Worm (Caenorhabditis elegans): ENCODE results near the gene B0034.5.

The B0034.5 gene

ce11 chrII:5931904-5932764, 42.6 kb downstream of the B0034.5 start (continued):
- TF ChIP-seq zag-1 (tag; optimal IDR thresholded peaks at IDR 0.05): no peak
- TF ChIP-seq daf-12 (tag; optimal IDR thresholded peaks at IDR 0.05): no peak
- TF ChIP-seq ces-1 (GFP tag; optimal IDR thresholded peaks at IDR 0.05): no peak
- TF ChIP-seq Y75B8A.6 (GFP tag; IDR thresholded peaks at IDR 0.05): no peak
- peak; percentile 81 for TF ChIP-seq nhr-28 (tag; optimal IDR thresholded peaks at IDR 0.05)
- TF ChIP-seq nhr-25 (tag; optimal IDR thresholded peaks at IDR 0.05; ENCODE audit: borderline replicate concordance, insufficient read depth): no peak
- no peak for TF ChIP-seq ceh-44 (GFP tag; IDR thresholded peaks at IDR 0.05)
- TF ChIP-seq nhr-6 (tag; optimal IDR thresholded peaks at IDR 0.05): no peak
- no peak for TF ChIP-seq pha-4 (GFP tag; IDR thresholded peaks at IDR 0.05)
- no peak for TF ChIP-seq pha-4 (tag; optimal IDR thresholded peaks at IDR 0.05)
- no peak for TF ChIP-seq sdz-12 (GFP tag; optimal IDR thresholded peaks at IDR 0.05)
- no peak for TF ChIP-seq F49E8.2 (tag; optimal IDR thresholded peaks at IDR 0.05; ENCODE audit: borderline replicate concordance)
- TF ChIP-seq nhr-111 (GFP tag; optimal IDR thresholded peaks at IDR 0.05): no peak
- TF ChIP-seq lin-38 (GFP tag; IDR thresholded peaks at IDR 0.05): no peak
- no peak for TF ChIP-seq arid-1 (GFP tag; conservative IDR thresholded peaks at IDR 0.05)
- no peak for TF ChIP-seq lim-7 (GFP tag; IDR thresholded peaks at IDR 0.05)
- TF ChIP-seq aly-2 (tag; optimal IDR thresholded peaks at IDR 0.05): no peak
- no peak for TF ChIP-seq nhr-41 (GFP tag; IDR thresholded peaks at IDR 0.05)
- TF ChIP-seq mxl-3 (GFP tag; optimal IDR thresholded peaks at IDR 0.05): no peak
- no peak for TF ChIP-seq unc-130 (GFP tag; optimal IDR thresholded peaks at IDR 0.05)
- no peak for TF ChIP-seq ceh-28 (tag; optimal IDR thresholded peaks at IDR 0.05)
- no peak for TF ChIP-seq unc-39 (tag; optimal IDR thresholded peaks at IDR 0.05)
- peak; percentile 86 to 98 for TF ChIP-seq unc-62 (GFP tag; optimal IDR thresholded peaks at IDR 0.05 in 1 of 2)
- TF ChIP-seq unc-62 (tag; optimal IDR thresholded peaks at IDR 0.05): no peak
- TF ChIP-seq T26A8.4 (GFP tag; IDR thresholded peaks at IDR 0.05): no peak
- peak; percentile 86 for TF ChIP-seq hlh-30 (tag; optimal IDR thresholded peaks at IDR 0.05; ENCODE audit: insufficient read depth)
- no peak for TF ChIP-seq snpc-4 (tag; optimal IDR thresholded peaks at IDR 0.05)
- peak; percentile 48 for TF ChIP-seq lin-1 (GFP tag; IDR thresholded peaks at IDR 0.05)
- TF ChIP-seq zip-11 (GFP tag; IDR thresholded peaks at IDR 0.05): no peak
- no peak for TF ChIP-seq spr-3 (GFP tag; optimal IDR thresholded peaks at IDR 0.05)
- no peak for TF ChIP-seq vab-7 (GFP tag; IDR thresholded peaks at IDR 0.05)
- no peak for TF ChIP-seq madf-5 (GFP tag; IDR thresholded peaks at IDR 0.05)

- TF ChIP-seq aha-1 (tag) (peak; percentile 77), zip-11 (GFP tag; IDR thresholded peaks at IDR 0.05) (no peak), set-16 (GFP tag; IDR thresholded peaks at IDR 0.05) (no peak), rbr-2 (tag; optimal IDR thresholded peaks at IDR 0.05) (no peak), pha-4 (GFP tag; IDR thresholded peaks at IDR 0.05) (no peak), pha-4 (tag; optimal IDR thresholded peaks at IDR 0.05) (peak; percentile 40), mes-2 (tag; optimal IDR thresholded peaks at IDR 0.05; ENCODE audit: poor library complexity, severe bottlenecking) (peak; percentile 62), dmd-8 (GFP tag; IDR thresholded peaks at IDR 0.05) (peak; percentile 53; the same call in 1 of the 2 replicates), hif-1 (tag; optimal IDR thresholded peaks at IDR 0.05) (peak in 1 of 2 experiments; percentile 7), hlh-11 (tag; optimal IDR thresholded peaks at IDR 0.05) (peak; percentile 72), fos-1 (tag; optimal IDR thresholded peaks at IDR 0.05) (no peak), tra-1 (GFP tag; IDR thresholded peaks at IDR 0.05) (0 out of 2 replicates have a peak, but pooled peaks have one; percentile 21), F26F4.8 (GFP tag; conservative IDR thresholded peaks at IDR 0.05) (no peak), T26A8.4 (GFP tag; IDR thresholded peaks at IDR 0.05) (no peak), mep-1 (tag; optimal IDR thresholded peaks at IDR 0.05) (peak; percentile 42), R02D3.7 (tag; optimal IDR thresholded peaks at IDR 0.05) (no peak), lin-39 (tag; optimal IDR thresholded peaks at IDR 0.05) (no peak), daf-16 (GFP tag; optimal IDR thresholded peaks at IDR 0.05) (no peak), daf-16 (tag; optimal IDR thresholded peaks at IDR 0.05) (peak; percentile 37), mxl-3 (GFP tag; optimal IDR thresholded peaks at IDR 0.05) (peak; percentile 66), F44E2.7 (GFP tag; IDR thresholded peaks at IDR 0.05) (no peak), dmd-6 (GFP tag; IDR thresholded peaks at IDR 0.05) (peak; percentile 43; the same call in 1 of the 2 replicates), skn-1 (tag; optimal IDR thresholded peaks at IDR 0.05) (no peak), snpc-4 (tag; optimal IDR thresholded peaks at IDR 0.05) (no peak), nhr-76 (tag; optimal IDR thresholded peaks at IDR 0.05) (no peak)
Observed at ce11 chrII:5931109-5931508, 43.7 kb downstream of the B0034.5 start.

Measured in whole organism, L4 larva.